Fruit fly (Drosophila melanogaster): ENCODE measurements around the gene CG5151.

CG5151 gene

DNA sequence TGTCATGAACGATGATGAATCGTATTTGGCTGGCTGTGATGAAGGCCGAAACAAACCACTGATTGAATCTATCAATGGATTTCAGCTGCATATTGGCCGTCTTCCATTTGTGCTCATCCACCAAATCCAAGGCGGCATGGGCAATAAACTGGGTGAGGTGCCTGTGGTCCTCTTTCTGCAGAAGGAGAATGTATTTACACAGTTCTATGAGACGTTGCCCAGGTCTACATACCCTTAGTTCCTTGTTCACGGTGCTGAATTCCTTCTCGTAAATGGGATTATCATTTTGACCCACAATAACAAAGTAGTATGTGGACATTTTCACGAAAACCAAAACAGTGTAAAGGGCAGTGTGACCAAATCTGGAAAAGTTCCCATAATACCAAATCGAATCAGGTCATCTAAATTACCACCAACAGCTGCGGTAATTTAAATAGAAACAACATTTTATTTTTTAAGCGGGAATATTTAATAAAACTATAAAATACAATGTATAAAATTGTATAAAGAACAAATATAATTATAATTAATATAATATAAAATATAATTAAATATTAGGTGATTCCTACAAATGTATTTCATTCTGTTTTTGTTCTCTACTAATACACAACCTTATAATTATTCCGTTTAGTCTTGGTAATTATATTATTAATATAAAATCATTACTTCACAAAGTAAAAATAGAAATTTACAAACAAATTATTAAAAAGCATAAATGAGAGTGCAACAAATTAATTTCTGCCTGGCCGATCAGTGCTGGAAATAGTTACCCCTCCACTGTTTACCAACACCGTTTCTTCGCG, 33.0 kb downstream of the CG5151 start, which contains the start of the genes Trs20 and elg1 (continued):
- TF ChIP-seq Ada2b (GFP tag; IDR thresholded peaks at IDR 0.05), result no peak
- peak; percentile 46 for TF ChIP-seq CG18599 (GFP tag; optimal IDR thresholded peaks at IDR 0.05)
- TF ChIP-seq CG11504 (tag; optimal IDR thresholded peaks at IDR 0.05), result no peak
- TF ChIP-seq Xrp1 (GFP tag; IDR thresholded peaks at IDR 0.05), result no peak; the same call in 1 of the 2 replicates
- peak; percentile 56 for TF ChIP-seq CG10209 (GFP tag; optimal IDR thresholded peaks at IDR 0.05)
- TF ChIP-seq CG1647 (GFP tag; optimal IDR thresholded peaks at IDR 0.05), result no peak
- TF ChIP-seq CG3838 (GFP tag; optimal IDR thresholded peaks at IDR 0.05), result no peak
- TF ChIP-seq tx (GFP tag; optimal IDR thresholded peaks at IDR 0.05), result no peak
- no peak for TF ChIP-seq CG14965 (GFP tag; optimal IDR thresholded peaks at IDR 0.05; ENCODE audit: borderline replicate concordance)
- TF ChIP-seq bcd (GFP tag; optimal IDR thresholded peaks at IDR 0.05), result peak; percentile 2
- TF ChIP-seq CG17568 (GFP tag; optimal IDR thresholded peaks at IDR 0.05), result no peak
- peak; percentile 5; the same call in 1 of the 2 replicates for TF ChIP-seq ranshi (GFP tag; IDR thresholded peaks at IDR 0.05)
- no peak for TF ChIP-seq Dip3 (GFP tag; optimal IDR thresholded peaks at IDR 0.05)
- TF ChIP-seq CG7556 (GFP tag; optimal IDR thresholded peaks at IDR 0.05), result peak; percentile 66
- TF ChIP-seq CG12155 (GFP tag; optimal IDR thresholded peaks at IDR 0.05), result peak; percentile 19
- no peak for TF ChIP-seq CG18764 (GFP tag; optimal IDR thresholded peaks at IDR 0.05)
- no peak for TF ChIP-seq ems (GFP tag; optimal IDR thresholded peaks at IDR 0.05)
- no peak for TF ChIP-seq CG2129 (GFP tag; IDR thresholded peaks at IDR 0.05; ENCODE audit: partially characterized antibody)
- no peak for TF ChIP-seq sim (GFP tag; IDR thresholded peaks at IDR 0.05)
- peak; percentile 35; the same call in 1 of the 3 replicates for TF ChIP-seq tgo (GFP tag; IDR thresholded peaks at IDR 0.05)
- TF ChIP-seq CG43689 (GFP tag; IDR thresholded peaks at IDR 0.05), result no peak
- TF ChIP-seq CG3065 (GFP tag; optimal IDR thresholded peaks at IDR 0.05), result no peak
- no peak for TF ChIP-seq CG8478 (optimal IDR thresholded peaks at IDR 0.05)
- no peak for TF ChIP-seq Bteb2 (GFP tag; optimal IDR thresholded peaks at IDR 0.05)
- no peak for TF ChIP-seq CG15073 (GFP tag; optimal IDR thresholded peaks at IDR 0.05)
- TF ChIP-seq sd (tag; optimal IDR thresholded peaks at IDR 0.05), result peak; percentile 37
- TF ChIP-seq CG3281 (GFP tag; optimal IDR thresholded peaks at IDR 0.05), result peak; percentile 51
- TF ChIP-seq fru (optimal IDR thresholded peaks at IDR 0.05), result no peak
- TF ChIP-seq CG7987 (GFP tag; optimal IDR thresholded peaks at IDR 0.05), result no peak
- no peak for TF ChIP-seq chinmo (GFP tag; IDR thresholded peaks at IDR 0.05; ENCODE audit: partially characterized antibody)
- no peak for TF ChIP-seq sens-2 (GFP tag; IDR thresholded peaks at IDR 0.05)
- no peak for TF ChIP-seq CG9817 (tag; optimal IDR thresholded peaks at IDR 0.05)
- peak; percentile 85 for TF ChIP-seq CG2712 (tag; optimal IDR thresholded peaks at IDR 0.05)
- no peak for TF ChIP-seq CkIIα-i1 (GFP tag; IDR thresholded peaks at IDR 0.05)
- peak; percentile 62 for TF ChIP-seq lab (GFP tag; optimal IDR thresholded peaks at IDR 0.05)
- no peak for TF ChIP-seq CG34376 (GFP tag; optimal IDR thresholded peaks at IDR 0.05)
- peak; percentile 54 for TF ChIP-seq exex (tag; optimal IDR thresholded peaks at IDR 0.05)
- TF ChIP-seq CG10321 (GFP tag; IDR thresholded peaks at IDR 0.05), result no peak
- no peak; the same call in 1 of the 2 replicates for TF ChIP-seq sisA (GFP tag; IDR thresholded peaks at IDR 0.05)
- TF ChIP-seq CG11093 (GFP tag; IDR thresholded peaks at IDR 0.05), result no peak
- TF ChIP-seq Ets97D (GFP tag; optimal IDR thresholded peaks at IDR 0.05), result peak; percentile 16
- TF ChIP-seq E2f2 (GFP tag; IDR thresholded peaks at IDR 0.05), result peak; percentile 79; the same call in 1 of the 2 replicates
- TF ChIP-seq CG18619 (GFP tag; optimal IDR thresholded peaks at IDR 0.05), result peak; percentile 14
- TF ChIP-seq lov (optimal IDR thresholded peaks at IDR 0.05), result no peak
- TF ChIP-seq lov (GFP tag; IDR thresholded peaks at IDR 0.05), result no peak
- TF ChIP-seq CG16863 (GFP tag; optimal IDR thresholded peaks at IDR 0.05), result no peak
- no peak for TF ChIP-seq ewg (GFP tag; optimal IDR thresholded peaks at IDR 0.05)
- TF ChIP-seq CG10979 (tag; optimal IDR thresholded peaks at IDR 0.05), result peak; percentile 65
- peak; percentile 59; the same call in 1 of the 2 replicates for TF ChIP-seq slbo (GFP tag; IDR thresholded peaks at IDR 0.05)
- TF ChIP-seq stwl (tag; optimal IDR thresholded peaks at IDR 0.05), result peak; percentile 46
